Worm (Caenorhabditis elegans) whole organism, mixed stage, embryonic: Measurements from ENCODE around the gene cccp-1.

Experiments
- M03D4.4 ChIP-seq: sonication (generic microtip); optimal IDR thresholded peaks from 2 replicates; lab custom pipeline; 2017; ENCODE audit warnings: mild to moderate bottlenecking, missing genetic modification characterization, missing compliant biosample characterization
- bed-3 ChIP-seq: fragments of 200-800 bp; sonication (Bioruptor generic); optimal IDR thresholded peaks from 3 replicates; lab custom pipeline; 2018; ENCODE audit warnings: mild to moderate bottlenecking, missing genetic modification characterization, moderate library complexity, missing compliant biosample characterization
- blmp-1 ChIP-seq: fragments of 150-350 bp; optimal IDR thresholded peaks from 2 replicates; lab custom pipeline; 2014; ENCODE audit warnings: missing biosample characterization, missing genetic modification characterization
- ceh-43 ChIP-seq: fragments of 200-800 bp; sonication (Bioruptor generic); optimal IDR thresholded peaks from 2 replicates; lab custom pipeline; 2018; ENCODE audit warnings: mild to moderate bottlenecking, missing genetic modification characterization, moderate library complexity, missing compliant biosample characterization
- ceh-83 ChIP-seq: fragments of 200-800 bp; sonication (Bioruptor generic); optimal IDR thresholded peaks from 2 replicates; lab custom pipeline; 2018; ENCODE audit warnings: mild to moderate bottlenecking, missing genetic modification characterization, missing compliant biosample characterization
- ces-1 ChIP-seq: fragments of 150-350 bp; optimal IDR thresholded peaks from 2 replicates; lab custom pipeline; 2014; ENCODE audit warnings: missing biosample characterization, missing genetic modification reagents, missing genetic modification characterization
- cnd-1 ChIP-seq: fragments of 200-800 bp; sonication (Bioruptor generic); optimal IDR thresholded peaks from 2 replicates; lab custom pipeline; 2018; ENCODE audit warnings: mild to moderate bottlenecking, missing genetic modification characterization, missing compliant biosample characterization
- drap-1 ChIP-seq: fragments of 200-800 bp; sonication (Bioruptor generic); optimal IDR thresholded peaks from 3 replicates; lab custom pipeline; 2018; ENCODE audit warnings: mild to moderate bottlenecking, missing genetic modification characterization, missing compliant biosample characterization
- elt-1 ChIP-seq: sonication (generic microtip); optimal IDR thresholded peaks from 2 replicates; lab custom pipeline; 2017; ENCODE audit warnings: missing genetic modification characterization, mild to moderate bottlenecking, missing compliant biosample characterization, antibody characterized with exemption, moderate library complexity, borderline replicate concordance; ENCODE audit not compliant: insufficient read depth
- elt-3 ChIP-seq: fragments of 150-350 bp; optimal IDR thresholded peaks from 2 replicates; lab custom pipeline; 2014; ENCODE audit warnings: missing biosample characterization, missing genetic modification characterization
- flh-1 ChIP-seq: fragments of 200-800 bp; sonication (Bioruptor generic); optimal IDR thresholded peaks from 2 replicates; lab custom pipeline; 2018; ENCODE audit warnings: mild to moderate bottlenecking, missing genetic modification characterization, moderate library complexity, missing compliant biosample characterization
- ham-2 ChIP-seq: fragments of 200-800 bp; sonication (Bioruptor generic); optimal IDR thresholded peaks from 2 replicates; lab custom pipeline; 2018; ENCODE audit warnings: mild to moderate bottlenecking, missing genetic modification characterization, missing compliant biosample characterization
- hlh-1 ChIP-seq: fragments of 150-350 bp; optimal IDR thresholded peaks from 2 replicates; lab custom pipeline; 2014; ENCODE audit warnings: missing biosample characterization, missing genetic modification reagents, missing genetic modification characterization
- lin-32 ChIP-seq: fragments of 200-800 bp; sonication (Bioruptor generic); optimal IDR thresholded peaks from 2 replicates; lab custom pipeline; 2018; ENCODE audit warnings: mild to moderate bottlenecking, missing genetic modification characterization, missing compliant biosample characterization
- lsy-2 ChIP-seq: fragments of 150-350 bp; optimal IDR thresholded peaks from 2 replicates; lab custom pipeline; 2014; ENCODE audit warnings: missing biosample characterization, missing genetic modification characterization
- mab-5 ChIP-seq: fragments of 150-350 bp; optimal IDR thresholded peaks from 2 replicates; lab custom pipeline; 2014; ENCODE audit warnings: missing biosample characterization, missing genetic modification characterization
- mep-1 ChIP-seq: fragments of 150-350 bp; optimal IDR thresholded peaks from 2 replicates; lab custom pipeline; 2017; ENCODE audit warnings: missing biosample characterization, missing genetic modification reagents, missing genetic modification characterization, inconsistent platforms
- mls-2 ChIP-seq: sonication (generic microtip); optimal IDR thresholded peaks from 2 replicates; lab custom pipeline; 2016; ENCODE audit warnings: mild to moderate bottlenecking, missing genetic modification characterization, moderate library complexity, missing compliant biosample characterization
- nhr-2 ChIP-seq: fragments of 150-350 bp; optimal IDR thresholded peaks from 2 replicates; lab custom pipeline; 2014; ENCODE audit warnings: missing biosample characterization, missing genetic modification characterization
- nhr-237 ChIP-seq: fragments of 150-350 bp; optimal IDR thresholded peaks from 2 replicates; lab custom pipeline; 2014; ENCODE audit warnings: missing biosample characterization, missing genetic modification characterization
- nhr-28 ChIP-seq: fragments of 150-350 bp; optimal IDR thresholded peaks from 2 replicates; lab custom pipeline; 2014; ENCODE audit warnings: missing biosample characterization, missing genetic modification characterization
- pha-4 ChIP-seq: fragments of 150-350 bp; optimal IDR thresholded peaks from 2 replicates; lab custom pipeline; 2018; ENCODE audit warnings: missing biosample characterization, missing genetic modification reagents, missing genetic modification characterization
- sem-2 ChIP-seq: fragments of 200-800 bp; sonication (Bioruptor generic); optimal IDR thresholded peaks from 2 replicates; lab custom pipeline; 2018; ENCODE audit warnings: mild to moderate bottlenecking, missing genetic modification characterization, missing compliant biosample characterization
- snpc-4 ChIP-seq: fragments of 150-350 bp; optimal IDR thresholded peaks from 2 replicates; lab custom pipeline; 2014; ENCODE audit warnings: missing biosample characterization, missing genetic modification characterization
- sptf-1 ChIP-seq: sonication (generic microtip); optimal IDR thresholded peaks from 2 replicates; lab custom pipeline; 2017; ENCODE audit warnings: mild to moderate bottlenecking, missing genetic modification characterization, moderate library complexity, missing compliant biosample characterization
- tbx-8 ChIP-seq: fragments of 200-800 bp; sonication (Bioruptor generic); optimal IDR thresholded peaks from 2 replicates; lab custom pipeline; 2018; ENCODE audit warnings: mild to moderate bottlenecking, missing genetic modification characterization, moderate library complexity, missing compliant biosample characterization
- unc-120 ChIP-seq: sonication (generic microtip); optimal IDR thresholded peaks from 2 replicates; lab custom pipeline; 2017; ENCODE audit warnings: missing genetic modification characterization, missing compliant biosample characterization; ENCODE audit not compliant: poor library complexity, severe bottlenecking
- unc-39 ChIP-seq: fragments of 150-350 bp; optimal IDR thresholded peaks from 2 replicates; lab custom pipeline; 2014; ENCODE audit warnings: missing biosample characterization, missing genetic modification characterization
- unc-62 ChIP-seq: fragments of 150-350 bp; optimal IDR thresholded peaks from 2 replicates; lab custom pipeline; 2014; ENCODE audit warnings: missing biosample characterization, missing genetic modification reagents, missing genetic modification characterization
- ztf-11 ChIP-seq: fragments of 150-350 bp; optimal IDR thresholded peaks from 2 replicates; lab custom pipeline; 2014; ENCODE audit warnings: missing biosample characterization, missing genetic modification characterization

Gene cccp-1

ce11 chrIII:12430209-12430608 lies 42.5 kb upstream of the cccp-1 start, which contains the start of gene Y49E10.16:
Gene Y49E10.16, plus strand, starts transcription at chrIII:12430509.
- TF ChIP-seq drap-1 (GFP tag; lab: Kevin White, UChicago) (no peak), nhr-28 (tag; lab: Kevin White, UChicago) (no peak), ham-2 (GFP tag; lab: Kevin White, UChicago) (no peak), lsy-2 (no peak), snpc-4 (tag; lab: Kevin White, UChicago) (no peak), ces-1 (GFP tag; lab: Kevin White, UChicago) (no peak), mls-2 (tag; lab: Kevin White, UChicago) (no peak), ceh-43 (GFP tag; lab: Kevin White, UChicago) (no peak), ceh-83 (GFP tag; lab: Kevin White, UChicago) (no peak), pha-4 (no peak), elt-3 (tag; lab: Kevin White, UChicago) (no peak), M03D4.4 (no peak), elt-1 (tag; lab: Kevin White, UChicago) (no peak), sem-2 (GFP tag; lab: Kevin White, UChicago) (no peak), nhr-237 (tag; lab: Kevin White, UChicago) (no peak), sptf-1 (no peak), cnd-1 (tag; lab: Kevin White, UChicago) (no peak), tbx-8 (GFP tag; lab: Kevin White, UChicago) (no peak)

DNA sequence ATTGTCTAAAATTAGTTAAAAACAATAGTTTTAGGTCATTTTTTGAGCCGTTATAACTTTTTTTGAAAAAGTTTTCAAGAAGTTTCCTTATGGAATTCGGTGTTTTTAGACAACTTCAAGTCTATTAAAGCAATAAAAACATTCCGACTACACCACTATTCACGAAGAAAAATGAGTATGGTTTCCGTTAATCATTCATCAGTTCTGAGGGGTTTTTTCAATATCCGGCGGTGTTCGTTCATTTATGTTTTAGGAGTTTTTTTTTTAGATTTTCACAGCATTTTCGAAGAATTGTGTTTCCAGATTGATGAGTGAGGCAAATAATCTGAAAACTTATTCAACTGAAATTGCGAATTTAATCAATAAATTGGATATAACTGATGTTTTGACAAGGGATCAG lies 38.6 kb upstream of the cccp-1 start, which contains the start of gene Y49E10.27:
Gene Y49E10.27 (plus strand): TSS at position 301 of the 400 bp plus-strand sequence.
- TF ChIP-seq lin-32 (GFP tag; lab: Kevin White, UChicago) (no peak), nhr-2 (tag; lab: Kevin White, UChicago) (no peak), mep-1 (no peak), mab-5 (tag; lab: Kevin White, UChicago) (no peak), sem-2 (GFP tag; lab: Kevin White, UChicago) (no peak), M03D4.4 (no peak), ceh-43 (GFP tag; lab: Kevin White, UChicago) (no peak), mls-2 (tag; lab: Kevin White, UChicago) (no peak), unc-39 (tag; lab: Kevin White, UChicago) (no peak), elt-1 (tag; lab: Kevin White, UChicago) (no peak), ceh-83 (GFP tag; lab: Kevin White, UChicago) (no peak), ztf-11 (tag; lab: Kevin White, UChicago) (no peak)

DNA sequence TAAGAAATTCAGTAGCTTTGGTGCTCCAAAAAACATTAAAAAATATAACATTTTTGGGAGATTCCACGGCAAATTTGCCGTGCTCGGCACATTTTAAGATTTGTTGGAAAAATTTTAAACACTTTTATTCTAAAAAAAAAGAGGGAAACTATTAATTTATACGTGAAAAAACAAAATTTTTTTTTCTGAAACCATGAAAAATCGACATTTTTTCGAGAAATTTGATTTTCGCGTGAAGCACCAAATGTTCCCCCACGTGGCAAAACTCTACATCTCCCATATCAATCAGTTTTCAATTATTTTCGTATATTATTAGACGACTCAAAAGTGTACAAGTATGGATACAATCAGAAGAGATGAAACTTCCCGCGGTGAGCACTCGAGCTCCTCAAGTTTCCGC lies 36.5 kb upstream of the cccp-1 start, which contains the start of gene fbxa-218:
Gene fbxa-218 (plus strand): TSS at position 301 of the 400 bp plus-strand sequence.
- no peak for TF ChIP-seq ceh-43 (GFP tag; lab: Kevin White, UChicago)
- no peak for TF ChIP-seq bed-3
- TF ChIP-seq ceh-83 (GFP tag; lab: Kevin White, UChicago) = no peak
- TF ChIP-seq unc-39 (tag; lab: Kevin White, UChicago) = no peak
- no peak for TF ChIP-seq nhr-2 (tag; lab: Kevin White, UChicago)
- TF ChIP-seq ces-1 (GFP tag; lab: Kevin White, UChicago) = no peak
- no peak for TF ChIP-seq nhr-237 (tag; lab: Kevin White, UChicago)
- TF ChIP-seq mep-1 = no peak
- TF ChIP-seq mls-2 (tag; lab: Kevin White, UChicago) = no peak
- no peak for TF ChIP-seq cnd-1 (tag; lab: Kevin White, UChicago)
- TF ChIP-seq flh-1 = no peak
- no peak for TF ChIP-seq unc-120 (tag; lab: Kevin White, UChicago)
- TF ChIP-seq blmp-1 = no peak
- no peak for TF ChIP-seq snpc-4 (tag; lab: Kevin White, UChicago)
- no peak for TF ChIP-seq tbx-8 (GFP tag; lab: Kevin White, UChicago)
- no peak for TF ChIP-seq hlh-1 (tag; lab: Kevin White, UChicago)
- TF ChIP-seq mab-5 (tag; lab: Kevin White, UChicago) = no peak

DNA sequence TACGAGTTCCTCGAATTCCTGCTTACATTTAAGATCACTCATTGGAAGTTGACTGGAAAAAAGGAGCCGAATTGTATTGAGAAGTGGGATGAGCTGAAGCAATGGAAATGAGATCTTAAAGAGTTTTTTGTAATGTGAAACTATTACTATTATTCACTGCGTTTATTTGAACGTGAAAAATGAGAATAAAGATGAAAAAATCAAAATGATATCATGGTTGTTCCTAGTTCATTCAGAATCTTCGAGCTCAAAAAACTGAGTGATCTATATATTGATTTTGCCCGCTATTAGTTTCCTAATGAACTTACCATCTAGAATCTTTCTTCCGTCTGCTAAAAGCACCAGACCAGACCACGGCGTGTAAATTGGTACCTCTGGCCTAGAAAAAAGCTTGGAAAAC lies 35.7 kb upstream of the cccp-1 start:
- TF ChIP-seq hlh-1 (tag; lab: Kevin White, UChicago) (no peak), snpc-4 (tag; lab: Kevin White, UChicago) (no peak), sem-2 (GFP tag; lab: Kevin White, UChicago) (no peak), elt-1 (tag; lab: Kevin White, UChicago) (no peak), unc-62 (GFP tag; lab: Kevin White, UChicago) (no peak), nhr-237 (tag; lab: Kevin White, UChicago) (no peak), flh-1 (no peak), cnd-1 (tag; lab: Kevin White, UChicago) (no peak), tbx-8 (GFP tag; lab: Kevin White, UChicago) (no peak), unc-39 (tag; lab: Kevin White, UChicago) (no peak), lin-32 (GFP tag; lab: Kevin White, UChicago) (no peak), lsy-2 (no peak)
